Fruit fly (Drosophila melanogaster) whole organism, embryonic: ENCODE measurements around the gene Non3.

ENCODE experiments used
- ATbp ChIP-seq: fragments of 200-800 bp; sonication (Bioruptor generic); optimal IDR thresholded peaks from 2 replicates; lab custom pipeline; 2017; ENCODE audit warnings: missing biosample characterization, mild to moderate bottlenecking, missing genetic modification characterization, missing genetic modification reagents
- Asciz ChIP-seq: fragments of 200-800 bp; sonication (Bioruptor generic); optimal IDR thresholded peaks from 2 replicates; lab custom pipeline; 2017; ENCODE audit warnings: missing biosample characterization, mild to moderate bottlenecking, missing genetic modification characterization, missing genetic modification reagents
- CG10462 ChIP-seq: fragments of 200-800 bp; sonication (Bioruptor generic); optimal IDR thresholded peaks from 2 replicates; lab custom pipeline; 2016; ENCODE audit warnings: missing biosample characterization, missing genetic modification characterization
- CG11085 ChIP-seq: fragments of 200-800 bp; sonication (Bioruptor generic); IDR thresholded peaks from 2 replicates; pipeline ENCODE4 v1.3.6; 2022; ENCODE audit warnings: missing biosample characterization, missing genetic modification characterization
- CG11247 ChIP-seq: fragments of 200-800 bp; sonication (Bioruptor generic); IDR thresholded peaks from 2 replicates; pipeline ENCODE4 v1.3.6; 2022; ENCODE audit warnings: missing biosample characterization, missing genetic modification characterization
- CG15011 ChIP-seq: fragments of 200-800 bp; sonication (Bioruptor generic); optimal IDR thresholded peaks from 3 replicates; lab custom pipeline; 2018; ENCODE audit warnings: missing biosample characterization, mild to moderate bottlenecking, missing genetic modification characterization
- CG16779 ChIP-seq: fragments of 200-800 bp; sonication (Bioruptor generic); IDR thresholded peaks from 2 replicates; pipeline ENCODE4 v1.3.6; 2022; ENCODE audit warnings: missing biosample characterization, missing genetic modification characterization
- CG17802 ChIP-seq: fragments of 200-800 bp; sonication (Bioruptor generic); optimal IDR thresholded peaks from 2 replicates; lab custom pipeline; 2018; ENCODE audit warnings: missing biosample characterization, mild to moderate bottlenecking, missing genetic modification characterization, moderate library complexity
- CG18262 ChIP-seq: fragments of 200-800 bp; optimal IDR thresholded peaks from 3 replicates; lab custom pipeline; 2019; ENCODE audit warnings: missing biosample characterization, mild to moderate bottlenecking, missing genetic modification characterization, moderate library complexity
- CG2199 ChIP-seq: fragments of 200-800 bp; sonication (Bioruptor generic); IDR thresholded peaks from 3 replicates; pipeline ENCODE4 v1.3.6; 2022; ENCODE audit warnings: missing biosample characterization, missing genetic modification characterization
- CG2875 ChIP-seq: fragments of 200-800 bp; sonication (Bioruptor generic); optimal IDR thresholded peaks from 2 replicates; lab custom pipeline; 2017; ENCODE audit warnings: missing biosample characterization, mild to moderate bottlenecking, missing genetic modification characterization, missing genetic modification reagents
- CG33213 ChIP-seq: fragments of 200-800 bp; sonication (Bioruptor generic); optimal IDR thresholded peaks from 3 replicates; lab custom pipeline; 2016; ENCODE audit warnings: missing biosample characterization, missing genetic modification characterization
- CG3407 ChIP-seq: fragments of 200-800 bp; sonication (Bioruptor generic); optimal IDR thresholded peaks from 2 replicates; lab custom pipeline; 2018; ENCODE audit warnings: missing biosample characterization, mild to moderate bottlenecking, missing genetic modification characterization
- CG43689 ChIP-seq: fragments of 200-800 bp; sonication (Bioruptor generic); IDR thresholded peaks from 2 replicates; pipeline ENCODE4 v1.3.6; 2022; ENCODE audit warnings: missing biosample characterization, missing genetic modification characterization
- CG4617 ChIP-seq: fragments of 200-800 bp; sonication (Bioruptor generic); optimal IDR thresholded peaks from 3 replicates; lab custom pipeline; 2016; ENCODE audit warnings: missing biosample characterization, missing genetic modification characterization, borderline replicate concordance
- CG4707 ChIP-seq: fragments of 200-800 bp; sonication (Bioruptor generic); optimal IDR thresholded peaks from 2 replicates; lab custom pipeline; 2018; ENCODE audit warnings: missing biosample characterization, mild to moderate bottlenecking, missing genetic modification characterization, moderate library complexity
- CG4854 ChIP-seq: fragments of 200-800 bp; sonication (Bioruptor generic); optimal IDR thresholded peaks from 2 replicates; lab custom pipeline; 2016; ENCODE audit warnings: missing biosample characterization, missing genetic modification characterization, inconsistent platforms
- CG5180 ChIP-seq: fragments of 200-800 bp; sonication (Bioruptor generic); optimal IDR thresholded peaks from 3 replicates; lab custom pipeline; 2017; ENCODE audit warnings: missing biosample characterization, missing genetic modification characterization, mild to moderate bottlenecking, moderate library complexity, missing genetic modification reagents
- CG7786 ChIP-seq: fragments of 200-800 bp; sonication (Bioruptor generic); optimal IDR thresholded peaks from 2 replicates; lab custom pipeline; 2016; ENCODE audit warnings: missing biosample characterization, missing genetic modification characterization
- CG8765 ChIP-seq: fragments of 200-800 bp; sonication (Bioruptor generic); IDR thresholded peaks from 2 replicates; pipeline ENCODE4 v1.3.6; 2022; ENCODE audit warnings: missing biosample characterization, missing genetic modification characterization
- Dfd ChIP-seq, 2 experiments: fragments of >200 bp; optimal IDR thresholded peaks; 2 replicates each; lab custom pipeline; 2017; ENCODE audit warnings: missing biosample characterization in 2 of 2, missing genetic modification characterization in 2 of 2
- Dll ChIP-seq: fragments of 200-800 bp; sonication (Bioruptor generic); IDR thresholded peaks from 4 replicates; pipeline ENCODE4 v1.3.6; 2022; ENCODE audit warnings: missing biosample characterization, missing genetic modification characterization; ENCODE audit not compliant: partially characterized antibody
- Doc2 ChIP-seq: fragments of 200-800 bp; sonication (Bioruptor generic); IDR thresholded peaks from 2 replicates; pipeline ENCODE4 v1.3.6; 2022; ENCODE audit warnings: missing biosample characterization, missing genetic modification characterization
- HLH3B ChIP-seq: fragments of 200-800 bp; sonication (Bioruptor generic); IDR thresholded peaks from 2 replicates; pipeline ENCODE4 v1.3.6; 2022; ENCODE audit warnings: missing biosample characterization, missing genetic modification characterization
- Hr51 ChIP-seq, 2 experiments: fragments of 200-800 bp; sonication (Bioruptor generic); optimal IDR thresholded peaks; 2 replicates in 1 of 2; 3 replicates in 1 of 2; lab custom pipeline; 2016 to 2018; ENCODE audit warnings: missing biosample characterization in 2 of 2, missing genetic modification characterization in 2 of 2, mild to moderate bottlenecking in 1 of 2, moderate library complexity in 1 of 2
- Myb ChIP-seq: fragments of 200-800 bp; sonication (Bioruptor generic); optimal IDR thresholded peaks from 2 replicates; lab custom pipeline; 2016; ENCODE audit warnings: missing biosample characterization, missing genetic modification characterization
- Side ChIP-seq: fragments of 200-800 bp; sonication (Bioruptor generic); optimal IDR thresholded peaks from 2 replicates; lab custom pipeline; 2016; ENCODE audit warnings: missing biosample characterization, missing genetic modification characterization
- Spps ChIP-seq: fragments of 200-800 bp; sonication (Bioruptor generic); optimal IDR thresholded peaks from 2 replicates; lab custom pipeline; 2018; ENCODE audit warnings: missing biosample characterization, mild to moderate bottlenecking, missing genetic modification characterization
- abd-A ChIP-seq: fragments of 200-800 bp; sonication (Bioruptor generic); optimal IDR thresholded peaks from 3 replicates; lab custom pipeline; 2019; ENCODE audit warnings: missing biosample characterization, mild to moderate bottlenecking, missing genetic modification characterization, moderate library complexity
- ara ChIP-seq: fragments of 200-800 bp; sonication (Bioruptor generic); IDR thresholded peaks from 2 replicates; pipeline ENCODE4 v1.3.6; 2022; ENCODE audit warnings: missing biosample characterization, missing genetic modification characterization
- cwo ChIP-seq: fragments of 200-800 bp; sonication (Bioruptor generic); optimal IDR thresholded peaks from 3 replicates; lab custom pipeline; 2017; ENCODE audit warnings: missing biosample characterization, missing genetic modification characterization, mild to moderate bottlenecking, moderate library complexity, missing genetic modification reagents
- dpn ChIP-seq, 2 experiments: fragments of 200-800 bp; sonication (Bioruptor generic); optimal IDR thresholded peaks; 3 replicates each; lab custom pipeline; 2016; ENCODE audit warnings: missing biosample characterization in 2 of 2, missing genetic modification characterization in 2 of 2
- ems ChIP-seq: fragments of 200-800 bp; sonication (Bioruptor generic); optimal IDR thresholded peaks from 3 replicates; lab custom pipeline; 2016; ENCODE audit warnings: missing biosample characterization, missing genetic modification characterization
- eyg ChIP-seq: fragments of 200-800 bp; sonication (Bioruptor generic); optimal IDR thresholded peaks from 3 replicates; lab custom pipeline; 2016; ENCODE audit warnings: missing biosample characterization, missing genetic modification characterization
- gem ChIP-seq: fragments of 200-800 bp; sonication (Bioruptor generic); optimal IDR thresholded peaks from 2 replicates; lab custom pipeline; 2019; ENCODE audit warnings: missing biosample characterization, mild to moderate bottlenecking, missing genetic modification characterization, moderate library complexity
- gsb ChIP-seq: fragments of 200-800 bp; sonication (Bioruptor generic); IDR thresholded peaks from 2 replicates; pipeline ENCODE4 v1.3.6; 2022; ENCODE audit warnings: missing biosample characterization, missing genetic modification characterization
- lilli ChIP-seq: fragments of 200-800 bp; sonication (Bioruptor generic); optimal IDR thresholded peaks from 3 replicates; lab custom pipeline; 2016; ENCODE audit warnings: missing biosample characterization, missing genetic modification characterization
- nerfin-2 ChIP-seq: fragments of 200-800 bp; sonication (Bioruptor generic); IDR thresholded peaks from 2 replicates; pipeline ENCODE4 v1.3.6; 2022; ENCODE audit warnings: missing biosample characterization, missing genetic modification characterization; ENCODE audit not compliant: partially characterized antibody
- nmo ChIP-seq: fragments of 200-800 bp; sonication (Bioruptor generic); optimal IDR thresholded peaks from 2 replicates; lab custom pipeline; 2018; ENCODE audit warnings: missing biosample characterization, mild to moderate bottlenecking, missing genetic modification characterization, moderate library complexity
- oc ChIP-seq: fragments of 200-800 bp; sonication (Bioruptor generic); optimal IDR thresholded peaks from 2 replicates; lab custom pipeline; 2018; ENCODE audit warnings: missing biosample characterization, mild to moderate bottlenecking, missing genetic modification characterization, moderate library complexity
- pan ChIP-seq, 4 experiments: fragments of >200 bp in 3 of 4; fragments of 200-800 bp in 1 of 4; sonication (Bioruptor generic) in 1 of 4; optimal IDR thresholded peaks in 3 of 4; IDR thresholded peaks in 1 of 4; 2 replicates each; pipeline versions ENCODE4 v1.3.6 to Lab custom; 2017 to 2022; ENCODE audit warnings: missing biosample characterization in 2 of 4, missing genetic modification characterization in 2 of 4, mixed read lengths in 1 of 4
- pb ChIP-seq: fragments of 200-800 bp; sonication (Bioruptor generic); optimal IDR thresholded peaks from 3 replicates; lab custom pipeline; 2016; ENCODE audit warnings: missing biosample characterization, missing genetic modification characterization
- ro ChIP-seq: fragments of 200-800 bp; sonication (Bioruptor generic); IDR thresholded peaks from 2 replicates; pipeline ENCODE4 v1.3.6; 2022; ENCODE audit warnings: missing biosample characterization, missing genetic modification characterization
- sisA ChIP-seq: fragments of 200-800 bp; sonication (Bioruptor generic); IDR thresholded peaks from 2 replicates; pipeline ENCODE4 v1.3.6; 2022; ENCODE audit warnings: missing biosample characterization, missing genetic modification characterization
- stwl ChIP-seq: fragments of 200-800 bp; sonication (Bioruptor generic); optimal IDR thresholded peaks from 3 replicates; lab custom pipeline; 2018; ENCODE audit warnings: missing biosample characterization, mild to moderate bottlenecking, missing genetic modification characterization, moderate library complexity
- tap ChIP-seq: fragments of 200-800 bp; optimal IDR thresholded peaks from 3 replicates; lab custom pipeline; 2019; ENCODE audit warnings: missing biosample characterization, mild to moderate bottlenecking, missing genetic modification characterization, moderate library complexity
- tgo ChIP-seq: fragments of 200-800 bp; sonication (Bioruptor generic); IDR thresholded peaks from 3 replicates; pipeline ENCODE4 v1.3.6; 2022; ENCODE audit warnings: missing biosample characterization, missing genetic modification characterization
- trem ChIP-seq: fragments of 200-800 bp; optimal IDR thresholded peaks from 3 replicates; lab custom pipeline; 2019; ENCODE audit warnings: missing biosample characterization, mild to moderate bottlenecking, missing genetic modification characterization, moderate library complexity
- wdn ChIP-seq: fragments of 200-800 bp; sonication (Bioruptor generic); IDR thresholded peaks from 2 replicates; pipeline ENCODE4 v1.3.6; 2022; ENCODE audit warnings: missing biosample characterization, missing genetic modification characterization

Non3 gene

dm6 chr3R:18220211-18220749 lies 3.2 kb upstream of the Non3 start, which contains the start of the genes CG7988 and CG7183 (continued):
- TF ChIP-seq CG11247 (GFP tag; lab: Robert Waterston, UW) (peak; percentile 98), tgo (GFP tag; lab: Robert Waterston, UW) (peak; percentile 99), CG5180 (GFP tag; lab: Kevin White, UChicago) (peak; percentile 75), gsb (GFP tag; lab: Robert Waterston, UW) (peak; percentile 94), cwo (GFP tag; lab: Kevin White, UChicago) (peak; percentile 90), CG18262 (tag; lab: Kevin White, UChicago) (peak; percentile 99), lilli (GFP tag; lab: Kevin White, UChicago) (peak; percentile 98), wdn (peak; percentile 96), CG17802 (peak; percentile 86), CG4707 (GFP tag; lab: Kevin White, UChicago) (peak; percentile 89), CG4617 (GFP tag; lab: Kevin White, UChicago) (peak; percentile 98), CG2199 (GFP tag; lab: Robert Waterston, UW) (peak; percentile 94), pan (optimal IDR thresholded peaks at IDR 0.05; lab: Kevin White, UChicago) (no peak), pan (GFP tag; optimal IDR thresholded peaks at IDR 0.05 in 1 of 2, IDR thresholded peaks at IDR 0.05 in 1 of 2) (peak in 1 of 2 experiments; percentile 99), Asciz (GFP tag; lab: Kevin White, UChicago) (peak; percentile 94), sisA (GFP tag; lab: Robert Waterston, UW) (peak; percentile 98), stwl (peak; percentile 86), CG16779 (peak; percentile 90), oc (tag; lab: Kevin White, UChicago) (peak; percentile 98), nmo (GFP tag; lab: Kevin White, UChicago) (peak; percentile 99), Dfd (GFP tag; optimal IDR thresholded peaks at IDR 0.05; lab: Kevin White, UChicago) (no peak), eyg (GFP tag; lab: Kevin White, UChicago) (peak; percentile 89), Dll (GFP tag; lab: Robert Waterston, UW) (peak; percentile 48; the same call in 1 of the 4 replicates), CG33213 (GFP tag; lab: Kevin White, UChicago) (peak; percentile 81), Spps (peak; percentile 98), ro (GFP tag; lab: Robert Waterston, UW) (peak; percentile 99), ara (GFP tag; lab: Robert Waterston, UW) (peak; percentile 98), CG10462 (GFP tag; lab: Kevin White, UChicago) (peak; percentile 96), nerfin-2 (GFP tag; lab: Robert Waterston, UW) (no peak), CG4854 (GFP tag; lab: Kevin White, UChicago) (peak; percentile 92), CG2875 (GFP tag; lab: Kevin White, UChicago) (peak; percentile 93), CG7786 (GFP tag; lab: Kevin White, UChicago) (peak; percentile 93), tap (tag; lab: Kevin White, UChicago) (peak; percentile 97), CG8765 (peak; percentile 95), Myb (GFP tag; lab: Kevin White, UChicago) (peak; percentile 81), ems (peak; percentile 93), pb (GFP tag; lab: Kevin White, UChicago) (peak; percentile 73), dpn (GFP tag; optimal IDR thresholded peaks at IDR 0.05; lab: Kevin White, UChicago) (peak; percentile 96 to 99), CG43689 (GFP tag; lab: Robert Waterston, UW) (peak; percentile 91), HLH3B (GFP tag; lab: Robert Waterston, UW) (peak; percentile 99), abd-A (no peak), Hr51 (GFP tag; optimal IDR thresholded peaks at IDR 0.05; lab: Kevin White, UChicago) (peak; percentile 94 to 98), CG3407 (peak; percentile 96), ATbp (peak; percentile 94), trem (peak; percentile 97), gem (peak; percentile 100), Doc2 (GFP tag; lab: Robert Waterston, UW) (peak; percentile 83; the same call in 1 of the 2 replicates), CG15011 (GFP tag; lab: Kevin White, UChicago) (peak; percentile 90), CG11085 (peak; percentile 97), Side (GFP tag; lab: Kevin White, UChicago) (peak; percentile 90)
